Worm (Caenorhabditis elegans): Measurements from ENCODE around the gene T24F1.4.

T24F1.4 gene

ce11 chrII:11275484-11275883, 38.6 kb downstream of the T24F1.4 start:
- TF ChIP-seq T22C8.4 (GFP tag; IDR thresholded peaks at IDR 0.05) (no peak), ztf-23 (GFP tag; IDR thresholded peaks at IDR 0.05) (no peak), cog-1 (tag; optimal IDR thresholded peaks at IDR 0.05) (no peak), med-1 (GFP tag; optimal IDR thresholded peaks at IDR 0.05; ENCODE audit: insufficient read depth) (no peak), tab-1 (GFP tag; IDR thresholded peaks at IDR 0.05) (no peak), ztf-29 (GFP tag; IDR thresholded peaks at IDR 0.05) (no peak)

ce11 chrII:11274876-11275275, 39.2 kb downstream of the T24F1.4 start:
- TF ChIP-seq cog-1 (tag; optimal IDR thresholded peaks at IDR 0.05) (no peak), ztf-23 (GFP tag; IDR thresholded peaks at IDR 0.05) (no peak), ztf-29 (GFP tag; IDR thresholded peaks at IDR 0.05) (no peak), flt-1 (GFP tag; IDR thresholded peaks at IDR 0.05) (no peak), med-1 (GFP tag; optimal IDR thresholded peaks at IDR 0.05; ENCODE audit: insufficient read depth) (no peak), T22C8.4 (GFP tag; IDR thresholded peaks at IDR 0.05) (no peak), ref-1 (GFP tag; conservative IDR thresholded peaks at IDR 0.05) (no peak), tab-1 (GFP tag; IDR thresholded peaks at IDR 0.05) (no peak), klf-2 (GFP tag; conservative IDR thresholded peaks at IDR 0.05) (no peak)

- TF ChIP-seq med-1 (GFP tag; optimal IDR thresholded peaks at IDR 0.05; ENCODE audit: insufficient read depth): no peak
- no peak for TF ChIP-seq flt-1 (GFP tag; IDR thresholded peaks at IDR 0.05)
- no peak for TF ChIP-seq ztf-29 (GFP tag; IDR thresholded peaks at IDR 0.05)
- no peak for TF ChIP-seq ref-1 (GFP tag; conservative IDR thresholded peaks at IDR 0.05)
- no peak for TF ChIP-seq tab-1 (GFP tag; IDR thresholded peaks at IDR 0.05)
- no peak for TF ChIP-seq cog-1 (tag; optimal IDR thresholded peaks at IDR 0.05)
- TF ChIP-seq klf-2 (GFP tag; conservative IDR thresholded peaks at IDR 0.05): no peak
- TF ChIP-seq T22C8.4 (GFP tag; IDR thresholded peaks at IDR 0.05): no peak
- TF ChIP-seq ztf-23 (GFP tag; IDR thresholded peaks at IDR 0.05): no peak
These were observed 43.2 kb downstream of the T24F1.4 start for ce11 chrII:11270829-11271228.

ce11 chrII:11268822-11269221, 45.2 kb downstream of the T24F1.4 start, which contains the start of gene cut-1:
TSS of gene cut-1 (plus strand) at chrII:11269122.
- no peak for TF ChIP-seq klf-2 (GFP tag; conservative IDR thresholded peaks at IDR 0.05)
- TF ChIP-seq tab-1 (GFP tag; IDR thresholded peaks at IDR 0.05): no peak
- no peak for TF ChIP-seq med-1 (GFP tag; optimal IDR thresholded peaks at IDR 0.05; ENCODE audit: insufficient read depth)
- TF ChIP-seq ref-1 (GFP tag; conservative IDR thresholded peaks at IDR 0.05): no peak
- no peak for TF ChIP-seq ztf-29 (GFP tag; IDR thresholded peaks at IDR 0.05)
- TF ChIP-seq T22C8.4 (GFP tag; IDR thresholded peaks at IDR 0.05): no peak
- no peak for TF ChIP-seq cog-1 (tag; optimal IDR thresholded peaks at IDR 0.05)
- TF ChIP-seq flt-1 (GFP tag; IDR thresholded peaks at IDR 0.05): no peak
- no peak for TF ChIP-seq ztf-23 (GFP tag; IDR thresholded peaks at IDR 0.05)
